Fruit fly (Drosophila melanogaster) whole organism, embryonic: ENCODE results near the gene Eig71Ea.

Experiments
- CG34422 ChIP-seq: fragments of 200-800 bp; sonication (Bioruptor generic); IDR thresholded peaks from 3 replicates; pipeline ENCODE4 v1.3.6; 2022; ENCODE audit warnings: missing biosample characterization, missing genetic modification characterization
- CG42726 ChIP-seq: fragments of 200-800 bp; sonication (Bioruptor generic); IDR thresholded peaks from 2 replicates; pipeline ENCODE4 v1.3.6; 2022; ENCODE audit warnings: missing biosample characterization, missing genetic modification characterization; ENCODE audit not compliant: partially characterized antibody
- Ets65A ChIP-seq: fragments of 200-800 bp; sonication (Bioruptor generic); peaks from one replicate; lab custom pipeline; 2016; ENCODE audit warnings: missing biosample characterization, missing genetic modification characterization
- twi ChIP-seq: fragments of 200-800 bp; optimal IDR thresholded peaks from 2 replicates; lab custom pipeline; 2019; ENCODE audit warnings: missing biosample characterization, mild to moderate bottlenecking, missing genetic modification characterization, moderate library complexity

DNA sequence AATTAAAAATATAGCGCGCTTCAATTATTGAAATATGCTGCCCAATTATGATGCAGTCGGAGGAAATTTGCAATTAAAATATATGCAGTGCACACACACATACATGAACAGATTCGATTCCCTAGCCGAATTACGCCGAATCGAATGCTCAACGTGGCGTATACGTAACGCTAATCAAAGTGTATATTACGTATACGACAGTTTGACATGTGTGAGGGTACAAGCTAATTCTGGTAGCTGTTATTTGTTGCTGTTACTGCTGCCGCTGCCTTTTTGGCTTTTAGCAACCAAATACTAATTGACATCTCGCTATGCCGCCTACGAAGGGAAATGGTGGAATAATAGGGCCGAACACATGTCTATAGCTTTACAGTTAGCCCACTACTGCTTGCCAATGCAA, 22.2 kb downstream of the Eig71Ea start:
- TF ChIP-seq CG34422 (GFP tag; lab: Robert Waterston, UW): no peak
- peak; percentile 52 for TF ChIP-seq Ets65A (GFP tag; lab: Kevin White, UChicago)
- TF ChIP-seq CG42726: no peak
- no peak for TF ChIP-seq twi (tag; lab: Kevin White, UChicago)
